Worm (Caenorhabditis elegans): ENCODE measurements around the gene R11D1.13.

The R11D1.13 gene

DNA sequence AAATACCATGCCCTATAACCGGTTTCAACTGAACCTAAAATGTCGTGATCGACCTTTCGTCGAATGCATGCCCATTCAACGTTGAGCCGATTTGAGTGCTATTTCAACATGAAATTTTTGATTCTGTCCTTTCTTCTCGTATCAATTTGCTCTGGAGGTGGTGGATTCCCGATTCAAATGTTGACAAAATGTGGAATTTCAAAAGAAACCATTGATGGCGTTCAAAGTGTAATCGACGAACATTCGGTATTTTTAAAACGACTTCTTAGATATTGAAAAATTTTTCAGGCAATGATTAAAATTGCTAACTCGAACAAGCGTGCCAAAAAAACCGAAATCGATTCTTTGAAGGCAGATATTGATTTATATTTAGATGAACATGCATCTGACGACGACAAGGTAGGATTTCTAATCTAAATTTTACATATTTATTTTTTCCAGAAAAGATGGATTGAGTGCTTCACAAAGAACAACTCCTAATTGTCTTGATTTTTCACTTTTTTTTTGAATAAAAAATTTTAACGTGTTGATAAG is at the start of gene R11D1.13:
R11D1.13 (plus strand) TSS at position 51 of the 534 bp plus-strand sequence.
- TF ChIP-seq C34F6.9 (tag; optimal IDR thresholded peaks at IDR 0.05), result no peak
- TF ChIP-seq sma-3 (GFP tag; optimal IDR thresholded peaks at IDR 0.05), result no peak
- TF ChIP-seq nhr-6 (tag; optimal IDR thresholded peaks at IDR 0.05), result no peak
- no peak for TF ChIP-seq lsy-2 (tag; optimal IDR thresholded peaks at IDR 0.05)
- no peak for TF ChIP-seq nhr-11 (tag; optimal IDR thresholded peaks at IDR 0.05)
- no peak for TF ChIP-seq lin-39 (tag; optimal IDR thresholded peaks at IDR 0.05)
- no peak for TF ChIP-seq nhr-23 (tag; optimal IDR thresholded peaks at IDR 0.05)
- no peak for TF ChIP-seq mab-5 (tag; optimal IDR thresholded peaks at IDR 0.05)
- no peak for TF ChIP-seq lin-11 (tag; optimal IDR thresholded peaks at IDR 0.05)
- TF ChIP-seq R02D3.7 (tag; optimal IDR thresholded peaks at IDR 0.05), result no peak
- TF ChIP-seq F13H6.1 (tag; optimal IDR thresholded peaks at IDR 0.05), result no peak
- no peak for TF ChIP-seq nhr-77 (tag; optimal IDR thresholded peaks at IDR 0.05)
- TF ChIP-seq mbf-1 (tag; optimal IDR thresholded peaks at IDR 0.05), result no peak

ce11 chrV:12679292-12679691 is 47.7 kb upstream of the R11D1.13 start:
- TF ChIP-seq ceh-82 (tag; optimal IDR thresholded peaks at IDR 0.05) (no peak), nhr-77 (tag; optimal IDR thresholded peaks at IDR 0.05) (no peak), zag-1 (tag; optimal IDR thresholded peaks at IDR 0.05) (no peak), Y55F3AM.14 (GFP tag; optimal IDR thresholded peaks at IDR 0.05) (no peak), dmd-4 (tag; optimal IDR thresholded peaks at IDR 0.05) (no peak), alr-1 (tag; optimal IDR thresholded peaks at IDR 0.05) (no peak), R02D3.7 (tag; optimal IDR thresholded peaks at IDR 0.05) (no peak), C34F6.9 (tag; optimal IDR thresholded peaks at IDR 0.05) (no peak), egl-27 (tag; optimal IDR thresholded peaks at IDR 0.05) (no peak), lsy-2 (tag; optimal IDR thresholded peaks at IDR 0.05) (no peak), snpc-4 (tag; optimal IDR thresholded peaks at IDR 0.05) (no peak), nhr-6 (tag; optimal IDR thresholded peaks at IDR 0.05) (no peak), nhr-11 (tag; optimal IDR thresholded peaks at IDR 0.05) (no peak)

- TF ChIP-seq unc-55 (GFP tag; optimal IDR thresholded peaks at IDR 0.05), result no peak
- TF ChIP-seq nhr-12 (tag; optimal IDR thresholded peaks at IDR 0.05), result no peak
- TF ChIP-seq nhr-6 (tag; optimal IDR thresholded peaks at IDR 0.05), result no peak
- TF ChIP-seq zag-1 (tag; optimal IDR thresholded peaks at IDR 0.05), result no peak
- no peak for TF ChIP-seq ceh-82 (tag; optimal IDR thresholded peaks at IDR 0.05)
- no peak for TF ChIP-seq sma-9 (GFP tag; optimal IDR thresholded peaks at IDR 0.05)
- no peak for TF ChIP-seq sma-9 (tag; optimal IDR thresholded peaks at IDR 0.05)
- TF ChIP-seq nhr-21 (tag; optimal IDR thresholded peaks at IDR 0.05), result no peak
- TF ChIP-seq lin-11 (tag; optimal IDR thresholded peaks at IDR 0.05), result no peak
- TF ChIP-seq fos-1 (tag; optimal IDR thresholded peaks at IDR 0.05), result no peak
- no peak for TF ChIP-seq peb-1 (tag; optimal IDR thresholded peaks at IDR 0.05)
- TF ChIP-seq nhr-10 (tag; optimal IDR thresholded peaks at IDR 0.05), result no peak
- TF ChIP-seq nhr-23 (tag; optimal IDR thresholded peaks at IDR 0.05), result no peak
- TF ChIP-seq elt-3 (tag; optimal IDR thresholded peaks at IDR 0.05), result no peak
- no peak for TF ChIP-seq nhr-129 (tag; optimal IDR thresholded peaks at IDR 0.05)
These were observed 47.1 kb upstream of the R11D1.13 start, which contains the start of gene frpr-15 for ce11 chrV:12679807-12680206. frpr-15 (plus strand) TSS chrV:12680107.

DNA sequence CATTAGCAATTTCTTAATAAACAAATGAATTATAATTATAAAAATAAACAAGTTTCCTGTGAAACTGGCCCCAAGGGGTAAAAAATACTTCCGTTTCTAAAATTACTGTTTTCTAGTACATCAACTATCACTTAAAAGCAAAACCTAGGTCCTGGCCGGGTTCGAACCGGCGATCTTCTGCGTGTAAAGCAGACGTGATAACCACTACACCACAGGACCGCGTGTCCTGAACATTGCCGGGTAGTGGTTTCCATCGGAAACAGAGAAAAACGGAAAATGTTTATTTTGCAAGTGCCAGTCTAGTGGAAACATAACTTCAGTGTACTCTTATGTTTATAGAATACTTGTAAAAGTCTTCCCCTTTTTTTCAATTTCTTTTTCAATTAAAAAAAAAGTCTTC is 43.7 kb upstream of the R11D1.13 start:
- TF ChIP-seq fos-1 (tag; optimal IDR thresholded peaks at IDR 0.05), result peak; percentile 3
- no peak for TF ChIP-seq sma-3 (GFP tag; optimal IDR thresholded peaks at IDR 0.05)

ce11 chrV:12695155-12695554 is 31.8 kb upstream of the R11D1.13 start, which contains the start of gene parn-1:
parn-1 (minus strand) TSS chrV:12695255.
- no peak for TF ChIP-seq zag-1 (tag; optimal IDR thresholded peaks at IDR 0.05)
- no peak for TF ChIP-seq unc-39 (tag; optimal IDR thresholded peaks at IDR 0.05)
- TF ChIP-seq skn-1 (tag; optimal IDR thresholded peaks at IDR 0.05), result no peak
- TF ChIP-seq nhr-11 (tag; optimal IDR thresholded peaks at IDR 0.05), result no peak
- no peak for TF ChIP-seq unc-55 (GFP tag; optimal IDR thresholded peaks at IDR 0.05)
- no peak for TF ChIP-seq blmp-1 (tag; optimal IDR thresholded peaks at IDR 0.05; ENCODE audit: insufficient read depth)
- no peak for TF ChIP-seq aly-2 (tag; optimal IDR thresholded peaks at IDR 0.05)
- TF ChIP-seq mab-5 (tag; optimal IDR thresholded peaks at IDR 0.05), result no peak
- TF ChIP-seq elt-1 (tag; optimal IDR thresholded peaks at IDR 0.05), result no peak
- TF ChIP-seq ama-1 (optimal IDR thresholded peaks at IDR 0.05), result no peak
- TF ChIP-seq nhr-12 (tag; optimal IDR thresholded peaks at IDR 0.05), result no peak
- no peak for TF ChIP-seq lin-13 (GFP tag; optimal IDR thresholded peaks at IDR 0.05)
- no peak for TF ChIP-seq ztf-1 (GFP tag; conservative IDR thresholded peaks at IDR 0.05)
- TF ChIP-seq nhr-77 (tag; optimal IDR thresholded peaks at IDR 0.05), result no peak
- no peak for TF ChIP-seq elt-3 (tag; optimal IDR thresholded peaks at IDR 0.05)
- TF ChIP-seq R02D3.7 (tag; optimal IDR thresholded peaks at IDR 0.05), result no peak
- no peak for TF ChIP-seq egl-27 (tag; optimal IDR thresholded peaks at IDR 0.05)
- TF ChIP-seq nhr-6 (tag; optimal IDR thresholded peaks at IDR 0.05), result no peak
- no peak for TF ChIP-seq ceh-16 (tag; optimal IDR thresholded peaks at IDR 0.05)
